Fruit fly (Drosophila melanogaster): ENCODE data around the gene hzg.

The hzg gene

dm6 chr3L:16011319-16012210 lies 7.0 kb upstream of the hzg start, which contains the start of gene mib1 (continued):
- TF ChIP-seq usp (GFP tag; optimal IDR thresholded peaks at IDR 0.05) (no peak), Dfd (GFP tag; optimal IDR thresholded peaks at IDR 0.05) (peak; percentile 85), sage (GFP tag; optimal IDR thresholded peaks at IDR 0.05) (no peak), OdsH (GFP tag; optimal IDR thresholded peaks at IDR 0.05) (no peak), GATAd (GFP tag; optimal IDR thresholded peaks at IDR 0.05) (no peak), dmrt93B (GFP tag; optimal IDR thresholded peaks at IDR 0.05) (no peak), Jra (GFP tag; optimal IDR thresholded peaks at IDR 0.05) (no peak), ey (GFP tag; optimal IDR thresholded peaks at IDR 0.05) (no peak), Dif (GFP tag; optimal IDR thresholded peaks at IDR 0.05; ENCODE audit: partially characterized antibody) (peak; percentile 14), foxo (GFP tag; optimal IDR thresholded peaks at IDR 0.05) (peak in 1 of 2 experiments; percentile 18), fru (GFP tag; optimal IDR thresholded peaks at IDR 0.05) (peak; percentile 34), pan (optimal IDR thresholded peaks at IDR 0.05) (no peak), rgr (GFP tag; optimal IDR thresholded peaks at IDR 0.05) (no peak), CG32264 (GFP tag; optimal IDR thresholded peaks at IDR 0.05) (no peak), HLH106 (tag; optimal IDR thresholded peaks at IDR 0.05) (peak; percentile 25), woc (GFP tag; optimal IDR thresholded peaks at IDR 0.05) (peak; percentile 88)

- TF ChIP-seq Mio (GFP tag; optimal IDR thresholded peaks at IDR 0.05) (no peak), N (GFP tag; optimal IDR thresholded peaks at IDR 0.05) (no peak), sage (GFP tag; optimal IDR thresholded peaks at IDR 0.05) (no peak), ey (GFP tag; optimal IDR thresholded peaks at IDR 0.05) (no peak), foxo (GFP tag; optimal IDR thresholded peaks at IDR 0.05) (no peak), Vsx2 (GFP tag; optimal IDR thresholded peaks at IDR 0.05; ENCODE audit: partially characterized antibody) (no peak), fru (GFP tag; optimal IDR thresholded peaks at IDR 0.05) (no peak), GATAd (GFP tag; optimal IDR thresholded peaks at IDR 0.05) (no peak), Rel (GFP tag; optimal IDR thresholded peaks at IDR 0.05) (no peak), Rel (tag; optimal IDR thresholded peaks at IDR 0.05) (no peak), Hr83 (GFP tag; optimal IDR thresholded peaks at IDR 0.05; ENCODE audit: poor library complexity, severe bottlenecking) (no peak), dmrt93B (GFP tag; optimal IDR thresholded peaks at IDR 0.05) (no peak), CrebA (GFP tag; optimal IDR thresholded peaks at IDR 0.05; ENCODE audit: borderline replicate concordance) (no peak), dl (GFP tag; optimal IDR thresholded peaks at IDR 0.05; ENCODE audit: insufficient read depth in 1 of 2, partially characterized antibody in 2 of 2) (no peak), rgr (GFP tag; optimal IDR thresholded peaks at IDR 0.05) (no peak), lola (GFP tag; optimal IDR thresholded peaks at IDR 0.05) (no peak), OdsH (GFP tag; optimal IDR thresholded peaks at IDR 0.05) (no peak), tai (GFP tag; optimal IDR thresholded peaks at IDR 0.05) (no peak)
Observed at dm6 chr3L:16010176-16010575, 5.6 kb upstream of the hzg start.

dm6 chr3L:16002116-16002716 lies 2.3 kb downstream of the hzg start:
- peak; percentile 12 for TF ChIP-seq psq (GFP tag; optimal IDR thresholded peaks at IDR 0.05)
- no peak for TF ChIP-seq dsf (GFP tag; optimal IDR thresholded peaks at IDR 0.05; ENCODE audit: borderline replicate concordance)
- TF ChIP-seq Hr83 (GFP tag; optimal IDR thresholded peaks at IDR 0.05; ENCODE audit: poor library complexity, severe bottlenecking) = no peak
- TF ChIP-seq jim (GFP tag; optimal IDR thresholded peaks at IDR 0.05) = no peak
- TF ChIP-seq N (GFP tag; optimal IDR thresholded peaks at IDR 0.05) = no peak
- TF ChIP-seq fru (GFP tag; optimal IDR thresholded peaks at IDR 0.05) = peak; percentile 34
- peak; percentile 11 for TF ChIP-seq CrebA (GFP tag; optimal IDR thresholded peaks at IDR 0.05; ENCODE audit: borderline replicate concordance)
- no peak for TF ChIP-seq brk (GFP tag; optimal IDR thresholded peaks at IDR 0.05)

dm6 chr3L:16001164-16001679 lies 3.3 kb downstream of the hzg start:
- TF ChIP-seq HLH106 (tag; optimal IDR thresholded peaks at IDR 0.05) = peak; percentile 62
- no peak for TF ChIP-seq dl (GFP tag; optimal IDR thresholded peaks at IDR 0.05; ENCODE audit: insufficient read depth in 1 of 2, partially characterized antibody in 2 of 2)
- no peak for TF ChIP-seq N (GFP tag; optimal IDR thresholded peaks at IDR 0.05)
- no peak for TF ChIP-seq Vsx2 (GFP tag; optimal IDR thresholded peaks at IDR 0.05; ENCODE audit: partially characterized antibody)
- peak; percentile 55 for TF ChIP-seq sv (GFP tag; optimal IDR thresholded peaks at IDR 0.05)
- TF ChIP-seq CG32264 (GFP tag; optimal IDR thresholded peaks at IDR 0.05) = peak; percentile 6
- TF ChIP-seq brk (GFP tag; optimal IDR thresholded peaks at IDR 0.05) = peak; percentile 42
- peak; percentile 77 for TF ChIP-seq ey (GFP tag; optimal IDR thresholded peaks at IDR 0.05)
- TF ChIP-seq sage (GFP tag; optimal IDR thresholded peaks at IDR 0.05) = no peak
- TF ChIP-seq Abd-B (GFP tag; optimal IDR thresholded peaks at IDR 0.05) = no peak
- TF ChIP-seq dsf (GFP tag; optimal IDR thresholded peaks at IDR 0.05; ENCODE audit: borderline replicate concordance) = no peak
- no peak for TF ChIP-seq tai (GFP tag; optimal IDR thresholded peaks at IDR 0.05)
- TF ChIP-seq Sp1 (GFP tag; optimal IDR thresholded peaks at IDR 0.05) = peak; percentile 54
- no peak for TF ChIP-seq usp (GFP tag; optimal IDR thresholded peaks at IDR 0.05)
- peak; percentile 30 for TF ChIP-seq woc (GFP tag; optimal IDR thresholded peaks at IDR 0.05)
- TF ChIP-seq br (GFP tag; optimal IDR thresholded peaks at IDR 0.05) = peak; percentile 66
- peak; percentile 34 for TF ChIP-seq Jra (GFP tag; optimal IDR thresholded peaks at IDR 0.05)
- peak; percentile 76 for TF ChIP-seq h (GFP tag; optimal IDR thresholded peaks at IDR 0.05)
- peak; percentile 66 for TF ChIP-seq rgr (GFP tag; optimal IDR thresholded peaks at IDR 0.05)
- TF ChIP-seq Hr78 (GFP tag; optimal IDR thresholded peaks at IDR 0.05) = no peak
- TF ChIP-seq psq (GFP tag; optimal IDR thresholded peaks at IDR 0.05) = peak; percentile 38
- TF ChIP-seq Rel (GFP tag; optimal IDR thresholded peaks at IDR 0.05) = no peak
- TF ChIP-seq Rel (tag; optimal IDR thresholded peaks at IDR 0.05) = peak; percentile 58
- no peak for TF ChIP-seq pan (optimal IDR thresholded peaks at IDR 0.05)
- TF ChIP-seq Hnf4 (GFP tag; optimal IDR thresholded peaks at IDR 0.05) = peak; percentile 47
- peak in 1 of 2 experiments; percentile 68 for TF ChIP-seq foxo (GFP tag; optimal IDR thresholded peaks at IDR 0.05)
- no peak for TF ChIP-seq jim (GFP tag; optimal IDR thresholded peaks at IDR 0.05)

All from whole organism, wandering third instar larva.